Worm (Caenorhabditis elegans) whole organism, mixed stage, embryonic: Measurements from ENCODE around the gene wdfy-3.

ENCODE experiments used
- M03D4.4 ChIP-seq: sonication (generic microtip); optimal IDR thresholded peaks from 2 replicates; lab custom pipeline; 2017; ENCODE audit warnings: mild to moderate bottlenecking, missing genetic modification characterization, missing compliant biosample characterization
- bed-3 ChIP-seq: fragments of 200-800 bp; sonication (Bioruptor generic); optimal IDR thresholded peaks from 3 replicates; lab custom pipeline; 2018; ENCODE audit warnings: mild to moderate bottlenecking, missing genetic modification characterization, moderate library complexity, missing compliant biosample characterization
- blmp-1 ChIP-seq: fragments of 150-350 bp; optimal IDR thresholded peaks from 2 replicates; lab custom pipeline; 2014; ENCODE audit warnings: missing biosample characterization, missing genetic modification characterization
- ceh-39 ChIP-seq: fragments of 150-350 bp; optimal IDR thresholded peaks from 2 replicates; lab custom pipeline; 2014; ENCODE audit warnings: missing biosample characterization, missing genetic modification characterization
- ceh-43 ChIP-seq: fragments of 200-800 bp; sonication (Bioruptor generic); optimal IDR thresholded peaks from 2 replicates; lab custom pipeline; 2018; ENCODE audit warnings: mild to moderate bottlenecking, missing genetic modification characterization, moderate library complexity, missing compliant biosample characterization
- ceh-83 ChIP-seq: fragments of 200-800 bp; sonication (Bioruptor generic); optimal IDR thresholded peaks from 2 replicates; lab custom pipeline; 2018; ENCODE audit warnings: mild to moderate bottlenecking, missing genetic modification characterization, missing compliant biosample characterization
- ces-1 ChIP-seq: fragments of 150-350 bp; optimal IDR thresholded peaks from 2 replicates; lab custom pipeline; 2014; ENCODE audit warnings: missing biosample characterization, missing genetic modification reagents, missing genetic modification characterization
- cnd-1 ChIP-seq: fragments of 200-800 bp; sonication (Bioruptor generic); optimal IDR thresholded peaks from 2 replicates; lab custom pipeline; 2018; ENCODE audit warnings: mild to moderate bottlenecking, missing genetic modification characterization, missing compliant biosample characterization
- drap-1 ChIP-seq: fragments of 200-800 bp; sonication (Bioruptor generic); optimal IDR thresholded peaks from 3 replicates; lab custom pipeline; 2018; ENCODE audit warnings: mild to moderate bottlenecking, missing genetic modification characterization, missing compliant biosample characterization
- elt-1 ChIP-seq: sonication (generic microtip); optimal IDR thresholded peaks from 2 replicates; lab custom pipeline; 2017; ENCODE audit warnings: missing genetic modification characterization, mild to moderate bottlenecking, missing compliant biosample characterization, antibody characterized with exemption, moderate library complexity, borderline replicate concordance; ENCODE audit not compliant: insufficient read depth
- elt-3 ChIP-seq: fragments of 150-350 bp; optimal IDR thresholded peaks from 2 replicates; lab custom pipeline; 2014; ENCODE audit warnings: missing biosample characterization, missing genetic modification characterization
- flh-1 ChIP-seq: fragments of 200-800 bp; sonication (Bioruptor generic); optimal IDR thresholded peaks from 2 replicates; lab custom pipeline; 2018; ENCODE audit warnings: mild to moderate bottlenecking, missing genetic modification characterization, moderate library complexity, missing compliant biosample characterization
- ham-2 ChIP-seq: fragments of 200-800 bp; sonication (Bioruptor generic); optimal IDR thresholded peaks from 2 replicates; lab custom pipeline; 2018; ENCODE audit warnings: mild to moderate bottlenecking, missing genetic modification characterization, missing compliant biosample characterization
- hlh-1 ChIP-seq: fragments of 150-350 bp; optimal IDR thresholded peaks from 2 replicates; lab custom pipeline; 2014; ENCODE audit warnings: missing biosample characterization, missing genetic modification reagents, missing genetic modification characterization
- lin-13 ChIP-seq: fragments of 150-350 bp; optimal IDR thresholded peaks from 2 replicates; lab custom pipeline; 2014; ENCODE audit warnings: missing biosample characterization, missing genetic modification characterization
- lin-32 ChIP-seq: fragments of 200-800 bp; sonication (Bioruptor generic); optimal IDR thresholded peaks from 2 replicates; lab custom pipeline; 2018; ENCODE audit warnings: mild to moderate bottlenecking, missing genetic modification characterization, missing compliant biosample characterization
- mab-5 ChIP-seq: fragments of 150-350 bp; optimal IDR thresholded peaks from 2 replicates; lab custom pipeline; 2014; ENCODE audit warnings: missing biosample characterization, missing genetic modification characterization
- mep-1 ChIP-seq: fragments of 150-350 bp; optimal IDR thresholded peaks from 2 replicates; lab custom pipeline; 2017; ENCODE audit warnings: missing biosample characterization, missing genetic modification reagents, missing genetic modification characterization, inconsistent platforms
- mls-2 ChIP-seq: sonication (generic microtip); optimal IDR thresholded peaks from 2 replicates; lab custom pipeline; 2016; ENCODE audit warnings: mild to moderate bottlenecking, missing genetic modification characterization, moderate library complexity, missing compliant biosample characterization
- nhr-12 ChIP-seq: fragments of 150-350 bp; optimal IDR thresholded peaks from 2 replicates; lab custom pipeline; 2014; ENCODE audit warnings: missing biosample characterization, missing genetic modification characterization
- nhr-2 ChIP-seq: fragments of 150-350 bp; optimal IDR thresholded peaks from 2 replicates; lab custom pipeline; 2014; ENCODE audit warnings: missing biosample characterization, missing genetic modification characterization
- nhr-28 ChIP-seq: fragments of 150-350 bp; optimal IDR thresholded peaks from 2 replicates; lab custom pipeline; 2014; ENCODE audit warnings: missing biosample characterization, missing genetic modification characterization
- nhr-76 ChIP-seq: sonication (generic microtip); optimal IDR thresholded peaks from 2 replicates; lab custom pipeline; 2017; ENCODE audit warnings: missing biosample characterization, missing genetic modification characterization
- pha-4 ChIP-seq: fragments of 150-350 bp; optimal IDR thresholded peaks from 2 replicates; lab custom pipeline; 2018; ENCODE audit warnings: missing biosample characterization, missing genetic modification reagents, missing genetic modification characterization
- sem-2 ChIP-seq: fragments of 200-800 bp; sonication (Bioruptor generic); optimal IDR thresholded peaks from 2 replicates; lab custom pipeline; 2018; ENCODE audit warnings: mild to moderate bottlenecking, missing genetic modification characterization, missing compliant biosample characterization
- sptf-1 ChIP-seq: sonication (generic microtip); optimal IDR thresholded peaks from 2 replicates; lab custom pipeline; 2017; ENCODE audit warnings: mild to moderate bottlenecking, missing genetic modification characterization, moderate library complexity, missing compliant biosample characterization
- tbx-8 ChIP-seq: fragments of 200-800 bp; sonication (Bioruptor generic); optimal IDR thresholded peaks from 2 replicates; lab custom pipeline; 2018; ENCODE audit warnings: mild to moderate bottlenecking, missing genetic modification characterization, moderate library complexity, missing compliant biosample characterization
- unc-120 ChIP-seq: sonication (generic microtip); optimal IDR thresholded peaks from 2 replicates; lab custom pipeline; 2017; ENCODE audit warnings: missing genetic modification characterization, missing compliant biosample characterization; ENCODE audit not compliant: poor library complexity, severe bottlenecking
- unc-39 ChIP-seq: fragments of 150-350 bp; optimal IDR thresholded peaks from 2 replicates; lab custom pipeline; 2014; ENCODE audit warnings: missing biosample characterization, missing genetic modification characterization
- unc-62 ChIP-seq: fragments of 150-350 bp; optimal IDR thresholded peaks from 2 replicates; lab custom pipeline; 2014; ENCODE audit warnings: missing biosample characterization, missing genetic modification reagents, missing genetic modification characterization
- zip-8 ChIP-seq: fragments of 150-350 bp; optimal IDR thresholded peaks from 2 replicates; lab custom pipeline; 2014; ENCODE audit warnings: missing biosample characterization, missing genetic modification characterization
- ztf-11 ChIP-seq: fragments of 150-350 bp; optimal IDR thresholded peaks from 2 replicates; lab custom pipeline; 2014; ENCODE audit warnings: missing biosample characterization, missing genetic modification characterization

wdfy-3 gene

DNA sequence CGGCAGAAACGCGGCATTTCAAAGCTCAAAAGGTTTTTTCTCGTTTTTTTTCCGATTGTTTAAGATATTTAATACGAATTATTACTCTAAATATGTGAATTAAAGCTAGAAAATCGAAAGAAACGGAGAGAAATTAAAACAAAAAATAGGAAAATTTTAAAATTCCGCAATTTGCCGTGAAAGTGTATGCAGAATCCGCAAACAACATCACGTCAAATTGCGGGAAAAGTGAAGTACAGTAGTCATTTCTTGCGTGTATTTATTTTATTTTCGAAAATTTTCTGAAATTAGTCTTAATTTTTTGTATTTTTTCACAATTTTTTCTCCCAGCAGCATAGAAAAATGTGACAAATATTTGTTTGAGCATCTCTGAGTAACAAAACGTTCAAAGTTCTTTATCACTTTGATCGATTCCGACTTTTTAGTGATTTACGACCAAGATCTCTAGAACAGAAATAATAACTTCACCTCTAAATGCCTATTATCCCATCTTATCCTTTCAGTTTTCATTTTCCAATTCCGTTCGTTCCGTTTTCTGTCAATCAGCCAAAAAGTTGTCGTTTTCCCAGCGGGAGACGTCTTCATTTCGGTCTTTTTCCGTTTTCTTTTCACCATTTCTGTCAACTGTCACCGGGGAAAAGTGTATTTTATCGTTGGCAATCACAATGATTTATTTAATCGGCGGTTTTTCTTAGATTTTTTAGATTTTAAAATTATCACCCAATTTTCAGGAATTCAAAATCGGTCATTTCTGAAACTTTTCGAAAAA lies 31.8 kb downstream of the wdfy-3 start:
- TF ChIP-seq unc-62 (GFP tag; lab: Kevin White, UChicago) (no peak), elt-3 (tag; lab: Kevin White, UChicago) (no peak), ceh-43 (GFP tag; lab: Kevin White, UChicago) (no peak), blmp-1 (peak; percentile 5), M03D4.4 (tag; lab: Kevin White, UChicago) (no peak), sem-2 (no peak)

DNA sequence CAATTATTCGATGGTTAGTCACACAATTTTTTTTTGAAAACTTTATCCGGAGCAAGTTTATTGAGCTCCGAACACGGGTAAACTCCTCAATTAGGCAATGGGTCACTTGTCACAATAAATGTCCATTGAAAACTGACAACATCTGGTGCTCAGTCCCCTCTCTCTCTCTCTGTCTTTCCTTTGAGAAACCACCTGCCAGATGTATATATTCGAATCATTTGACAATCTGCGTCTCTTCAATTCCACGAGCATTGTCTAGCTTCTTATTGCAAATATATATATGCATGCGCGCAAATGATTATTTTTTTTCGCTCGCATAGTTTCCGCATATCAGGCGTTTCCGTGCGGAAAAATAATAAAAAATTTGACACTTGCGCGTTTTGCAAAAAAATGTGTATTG lies 32.6 kb downstream of the wdfy-3 start:
- TF ChIP-seq mep-1 (tag; lab: Kevin White, UChicago): peak; percentile 30
- TF ChIP-seq sem-2: no peak
- TF ChIP-seq pha-4 (tag; lab: Kevin White, UChicago): no peak
- peak; percentile 20 for TF ChIP-seq ces-1 (GFP tag; lab: Kevin White, UChicago)
- no peak for TF ChIP-seq zip-8 (tag; lab: Kevin White, UChicago)
- TF ChIP-seq unc-39 (tag; lab: Kevin White, UChicago): no peak
- no peak for TF ChIP-seq ham-2
- TF ChIP-seq sptf-1 (tag; lab: Kevin White, UChicago): no peak
- no peak for TF ChIP-seq drap-1
- no peak for TF ChIP-seq ceh-43 (GFP tag; lab: Kevin White, UChicago)
- TF ChIP-seq unc-120 (tag; lab: Kevin White, UChicago): no peak
- TF ChIP-seq ceh-83: no peak
- TF ChIP-seq tbx-8: no peak
- TF ChIP-seq nhr-28: no peak
- TF ChIP-seq blmp-1: no peak
- TF ChIP-seq nhr-12 (tag; lab: Kevin White, UChicago): no peak
- TF ChIP-seq bed-3: no peak
- TF ChIP-seq mls-2 (tag; lab: Kevin White, UChicago): no peak
- TF ChIP-seq lin-32: peak; percentile 75
- peak; percentile 85 for TF ChIP-seq cnd-1 (tag; lab: Kevin White, UChicago)
- no peak for TF ChIP-seq nhr-76
- peak; percentile 70 for TF ChIP-seq unc-62 (GFP tag; lab: Kevin White, UChicago)
- no peak for TF ChIP-seq elt-1 (tag; lab: Kevin White, UChicago)
- TF ChIP-seq elt-3 (tag; lab: Kevin White, UChicago): no peak
- no peak for TF ChIP-seq flh-1 (GFP tag; lab: Kevin White, UChicago)
- no peak for TF ChIP-seq lin-13 (tag; lab: Kevin White, UChicago)
- TF ChIP-seq ceh-39 (tag; lab: Kevin White, UChicago): no peak
- peak; percentile 58 for TF ChIP-seq hlh-1 (tag; lab: Kevin White, UChicago)
- no peak for TF ChIP-seq mab-5 (tag; lab: Kevin White, UChicago)
- no peak for TF ChIP-seq ztf-11 (tag; lab: Kevin White, UChicago)
- peak; percentile 46 for TF ChIP-seq nhr-2 (tag; lab: Kevin White, UChicago)

ce11 chrIV:12688370-12688769 lies 35.2 kb downstream of the wdfy-3 start, which contains the start of gene T23B5.3:
Gene T23B5.3, plus strand, starts transcription at chrIV:12688670.
- TF ChIP-seq lin-13 (tag; lab: Kevin White, UChicago): no peak

ce11 chrIV:12689292-12689691 lies 36.1 kb downstream of the wdfy-3 start:
- TF ChIP-seq zip-8 (tag; lab: Kevin White, UChicago) (peak; percentile 100), elt-3 (tag; lab: Kevin White, UChicago) (no peak)

DNA sequence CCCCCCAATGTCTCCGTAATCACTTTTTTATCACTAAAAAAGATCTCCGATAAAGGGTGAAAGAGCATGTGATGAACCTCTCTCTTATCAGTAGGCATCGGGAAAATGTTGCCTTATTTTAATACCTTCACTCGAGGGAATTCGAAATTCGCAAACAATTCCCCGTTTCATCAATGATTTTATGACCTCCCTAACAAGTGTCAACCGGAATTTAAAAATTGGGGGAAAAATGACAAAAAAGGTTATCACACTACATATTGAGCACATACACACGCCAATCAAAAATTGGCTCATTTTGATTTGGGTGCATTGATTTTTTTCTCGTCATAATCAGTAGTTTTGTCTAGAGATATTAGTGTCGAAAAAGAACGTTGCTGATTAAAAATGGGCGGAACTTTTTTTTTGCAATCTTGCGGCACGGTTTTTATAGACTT lies 36.5 kb downstream of the wdfy-3 start:
- TF ChIP-seq M03D4.4 (tag; lab: Kevin White, UChicago) (no peak), nhr-2 (tag; lab: Kevin White, UChicago) (no peak), elt-1 (tag; lab: Kevin White, UChicago) (peak; percentile 29)
